Fruit fly (Drosophila melanogaster) whole organism, embryonic: ENCODE data around the gene Mlc-c.

Experiments
- Aef1 ChIP-seq: fragments of 200-800 bp; sonication (Bioruptor generic); IDR thresholded peaks from 3 replicates; pipeline ENCODE4 v1.3.6; 2022; ENCODE audit warnings: missing biosample characterization, missing genetic modification characterization
- C15 ChIP-seq: fragments of 200-800 bp; sonication (Bioruptor generic); IDR thresholded peaks from 3 replicates; pipeline ENCODE4 v1.3.6; 2022; ENCODE audit warnings: missing biosample characterization, missing genetic modification characterization
- CG10267 ChIP-seq: fragments of 200-800 bp; sonication (Bioruptor generic); optimal IDR thresholded peaks from 2 replicates; lab custom pipeline; 2018; ENCODE audit warnings: missing biosample characterization, mild to moderate bottlenecking, missing genetic modification characterization, moderate library complexity
- CG10274 ChIP-seq: fragments of 200-800 bp; sonication (Bioruptor generic); optimal IDR thresholded peaks from 3 replicates; lab custom pipeline; 2017; ENCODE audit warnings: missing biosample characterization, mild to moderate bottlenecking, missing genetic modification characterization
- CG10431 ChIP-seq: fragments of 200-800 bp; sonication (Bioruptor generic); optimal IDR thresholded peaks from 3 replicates; lab custom pipeline; 2018; ENCODE audit warnings: missing biosample characterization, mild to moderate bottlenecking, missing genetic modification characterization
- CG11085 ChIP-seq: fragments of 200-800 bp; sonication (Bioruptor generic); IDR thresholded peaks from 2 replicates; pipeline ENCODE4 v1.3.6; 2022; ENCODE audit warnings: missing biosample characterization, missing genetic modification characterization
- CG12071 ChIP-seq: fragments of 200-800 bp; sonication (Bioruptor generic); optimal IDR thresholded peaks from 3 replicates; lab custom pipeline; 2018; ENCODE audit warnings: missing biosample characterization, mild to moderate bottlenecking, missing genetic modification characterization
- CG13123 ChIP-seq: fragments of 200-800 bp; sonication (Bioruptor generic); optimal IDR thresholded peaks from 2 replicates; lab custom pipeline; 2016; ENCODE audit warnings: missing biosample characterization, missing genetic modification characterization
- CG13894 ChIP-seq: fragments of 200-800 bp; sonication (Bioruptor generic); optimal IDR thresholded peaks from 3 replicates; lab custom pipeline; 2018; ENCODE audit warnings: missing biosample characterization, mild to moderate bottlenecking, missing genetic modification characterization, moderate library complexity
- CG14667 ChIP-seq: fragments of 200-800 bp; sonication (Bioruptor generic); IDR thresholded peaks from 2 replicates; pipeline ENCODE4 v1.3.6; 2022; ENCODE audit warnings: missing biosample characterization, missing genetic modification characterization
- CG18476 ChIP-seq: fragments of 200-800 bp; sonication (Bioruptor generic); optimal IDR thresholded peaks from 2 replicates; lab custom pipeline; 2016; ENCODE audit warnings: missing biosample characterization, mild to moderate bottlenecking, missing genetic modification characterization
- CG30020 ChIP-seq: fragments of 200-800 bp; optimal IDR thresholded peaks from 2 replicates; lab custom pipeline; 2019; ENCODE audit warnings: missing biosample characterization, mild to moderate bottlenecking, missing genetic modification characterization, moderate library complexity
- CG3065 ChIP-seq: fragments of 200-800 bp; sonication (Bioruptor generic); optimal IDR thresholded peaks from 2 replicates; lab custom pipeline; 2016; ENCODE audit warnings: missing biosample characterization, missing genetic modification characterization
- CG31224 ChIP-seq: fragments of 200-800 bp; sonication (Bioruptor generic); IDR thresholded peaks from 2 replicates; pipeline ENCODE4 v1.3.6; 2022; ENCODE audit warnings: missing biosample characterization, missing genetic modification characterization
- CG31441 ChIP-seq: fragments of 200-800 bp; sonication (Bioruptor generic); IDR thresholded peaks from 2 replicates; pipeline ENCODE4 v1.3.6; 2022; ENCODE audit warnings: missing biosample characterization, missing genetic modification characterization
- CG3407 ChIP-seq: fragments of 200-800 bp; sonication (Bioruptor generic); optimal IDR thresholded peaks from 2 replicates; lab custom pipeline; 2018; ENCODE audit warnings: missing biosample characterization, mild to moderate bottlenecking, missing genetic modification characterization
- CG4707 ChIP-seq: fragments of 200-800 bp; sonication (Bioruptor generic); optimal IDR thresholded peaks from 2 replicates; lab custom pipeline; 2018; ENCODE audit warnings: missing biosample characterization, mild to moderate bottlenecking, missing genetic modification characterization, moderate library complexity
- CG4730 ChIP-seq: fragments of 200-800 bp; sonication (Bioruptor generic); IDR thresholded peaks from 2 replicates; pipeline ENCODE4 v1.3.6; 2022; ENCODE audit warnings: missing biosample characterization, missing genetic modification characterization
- CG4854 ChIP-seq: fragments of 200-800 bp; sonication (Bioruptor generic); optimal IDR thresholded peaks from 2 replicates; lab custom pipeline; 2016; ENCODE audit warnings: missing biosample characterization, missing genetic modification characterization, inconsistent platforms
- CG6654 ChIP-seq: fragments of 200-800 bp; sonication (Bioruptor generic); optimal IDR thresholded peaks from 2 replicates; lab custom pipeline; 2017; ENCODE audit warnings: missing biosample characterization, mild to moderate bottlenecking, missing genetic modification characterization
- CG9609 ChIP-seq: fragments of 200-800 bp; sonication (Bioruptor generic); optimal IDR thresholded peaks from 3 replicates; lab custom pipeline; 2016; ENCODE audit warnings: missing biosample characterization, missing genetic modification characterization
- CG9797 ChIP-seq: fragments of 200-800 bp; sonication (Bioruptor generic); optimal IDR thresholded peaks from 3 replicates; lab custom pipeline; 2018; ENCODE audit warnings: missing biosample characterization, mild to moderate bottlenecking, missing genetic modification characterization
- Doc3 ChIP-seq: fragments of 200-800 bp; sonication (Bioruptor generic); IDR thresholded peaks from 3 replicates; pipeline ENCODE4 v1.3.6; 2022; ENCODE audit warnings: missing biosample characterization, missing genetic modification characterization; ENCODE audit not compliant: partially characterized antibody
- Ets97D ChIP-seq: fragments of 200-800 bp; sonication (Bioruptor generic); optimal IDR thresholded peaks from 3 replicates; lab custom pipeline; 2016; ENCODE audit warnings: missing biosample characterization, missing genetic modification characterization
- Jarid2 ChIP-seq: fragments of 200-800 bp; sonication (Bioruptor generic); optimal IDR thresholded peaks from 3 replicates; lab custom pipeline; 2017; ENCODE audit warnings: mild to moderate bottlenecking, missing biosample characterization, missing genetic modification reagents, missing genetic modification characterization
- Med ChIP-seq: fragments of 200-800 bp; sonication (Bioruptor generic); peaks from one replicate; lab custom pipeline; 2016; ENCODE audit warnings: missing biosample characterization, missing genetic modification characterization, mild to moderate bottlenecking, inconsistent platforms, moderate library complexity
- Spps ChIP-seq: fragments of 200-800 bp; sonication (Bioruptor generic); optimal IDR thresholded peaks from 2 replicates; lab custom pipeline; 2018; ENCODE audit warnings: missing biosample characterization, mild to moderate bottlenecking, missing genetic modification characterization
- Ssrp ChIP-seq: fragments of 200-800 bp; sonication (Bioruptor generic); optimal IDR thresholded peaks from 2 replicates; lab custom pipeline; 2018; ENCODE audit warnings: missing biosample characterization, mild to moderate bottlenecking, missing genetic modification characterization, moderate library complexity
- Trl ChIP-seq, 3 experiments: fragments of >200 bp in 2 of 3; fragments of 200-800 bp in 1 of 3; sonication (Bioruptor generic) in 1 of 3; optimal IDR thresholded peaks; 2 replicates in 1 of 3; 3 replicates in 2 of 3; lab custom pipeline; 2016 to 2017; ENCODE audit warnings: missing biosample characterization in 1 of 3, missing genetic modification characterization in 1 of 3
- Xrp1 ChIP-seq: fragments of 200-800 bp; sonication (Bioruptor generic); IDR thresholded peaks from 2 replicates; pipeline ENCODE4 v1.3.6; 2022; ENCODE audit warnings: missing biosample characterization, missing genetic modification characterization
- az2 ChIP-seq: fragments of 200-800 bp; sonication (Bioruptor generic); optimal IDR thresholded peaks from 3 replicates; lab custom pipeline; 2016; ENCODE audit warnings: missing biosample characterization, missing genetic modification characterization
- caup ChIP-seq: fragments of 200-800 bp; sonication (Bioruptor generic); optimal IDR thresholded peaks from 3 replicates; lab custom pipeline; 2017; ENCODE audit warnings: missing biosample characterization, mild to moderate bottlenecking, missing genetic modification characterization, moderate library complexity; ENCODE audit not compliant: severe bottlenecking
- chm ChIP-seq: fragments of 200-800 bp; sonication (Bioruptor generic); IDR thresholded peaks from 2 replicates; pipeline ENCODE4 v1.3.6; 2022; ENCODE audit warnings: missing biosample characterization, missing genetic modification characterization
- crc ChIP-seq: fragments of 200-800 bp; sonication (Bioruptor generic); optimal IDR thresholded peaks from 2 replicates; lab custom pipeline; 2016; ENCODE audit warnings: missing biosample characterization, missing genetic modification characterization
- exex ChIP-seq: fragments of 200-800 bp; sonication (Bioruptor generic); optimal IDR thresholded peaks from 4 replicates; lab custom pipeline; 2018; ENCODE audit warnings: missing biosample characterization, mild to moderate bottlenecking, missing genetic modification characterization, moderate library complexity
- hb ChIP-seq: fragments of 200-800 bp; sonication (Bioruptor generic); IDR thresholded peaks from 3 replicates; pipeline ENCODE4 v1.3.6; 2022; ENCODE audit warnings: missing biosample characterization, missing genetic modification characterization; ENCODE audit not compliant: partially characterized antibody
- hbn ChIP-seq: fragments of 200-800 bp; sonication (Bioruptor generic); IDR thresholded peaks from 2 replicates; pipeline ENCODE4 v1.3.6; 2022; ENCODE audit warnings: missing biosample characterization, missing genetic modification characterization; ENCODE audit not compliant: partially characterized antibody
- her ChIP-seq: fragments of 200-800 bp; sonication (Bioruptor generic); optimal IDR thresholded peaks from 2 replicates; lab custom pipeline; 2016; ENCODE audit warnings: missing biosample characterization, missing genetic modification characterization
- jing ChIP-seq: fragments of 200-800 bp; sonication (Bioruptor generic); optimal IDR thresholded peaks from 2 replicates; lab custom pipeline; 2018; ENCODE audit warnings: missing biosample characterization, mild to moderate bottlenecking, missing genetic modification characterization
- lmd ChIP-seq: fragments of 200-800 bp; sonication (Bioruptor generic); IDR thresholded peaks from 2 replicates; pipeline ENCODE4 v1.3.6; 2022; ENCODE audit warnings: missing biosample characterization, missing genetic modification characterization
- nerfin-2 ChIP-seq: fragments of 200-800 bp; sonication (Bioruptor generic); IDR thresholded peaks from 2 replicates; pipeline ENCODE4 v1.3.6; 2022; ENCODE audit warnings: missing biosample characterization, missing genetic modification characterization; ENCODE audit not compliant: partially characterized antibody
- oc ChIP-seq: fragments of 200-800 bp; sonication (Bioruptor generic); optimal IDR thresholded peaks from 2 replicates; lab custom pipeline; 2018; ENCODE audit warnings: missing biosample characterization, mild to moderate bottlenecking, missing genetic modification characterization, moderate library complexity
- otp ChIP-seq: fragments of 200-800 bp; sonication (Bioruptor generic); IDR thresholded peaks from 3 replicates; pipeline ENCODE4, ENCODE4 v1.3.6; 2022; ENCODE audit warnings: missing biosample characterization, missing genetic modification characterization
- pb ChIP-seq: fragments of 200-800 bp; sonication (Bioruptor generic); optimal IDR thresholded peaks from 3 replicates; lab custom pipeline; 2016; ENCODE audit warnings: missing biosample characterization, missing genetic modification characterization
- schlank ChIP-seq: fragments of 200-800 bp; sonication (Bioruptor generic); optimal IDR thresholded peaks from 2 replicates; lab custom pipeline; 2018; ENCODE audit warnings: missing biosample characterization, mild to moderate bottlenecking, missing genetic modification characterization
- sim ChIP-seq: fragments of 200-800 bp; sonication (Bioruptor generic); IDR thresholded peaks from 2 replicates; pipeline ENCODE4 v1.3.6; 2022; ENCODE audit warnings: missing biosample characterization, missing genetic modification characterization
- tx ChIP-seq: fragments of 200-800 bp; sonication (Bioruptor generic); optimal IDR thresholded peaks from 2 replicates; lab custom pipeline; 2016; ENCODE audit warnings: missing biosample characterization, missing genetic modification characterization
- vnd ChIP-seq: fragments of 200-800 bp; sonication (Bioruptor generic); IDR thresholded peaks from 3 replicates; pipeline ENCODE4 v1.3.6; 2022; ENCODE audit warnings: missing biosample characterization, missing genetic modification characterization; ENCODE audit not compliant: partially characterized antibody
- zfh1 ChIP-seq: fragments of 200-800 bp; sonication (Bioruptor generic); IDR thresholded peaks from 3 replicates; pipeline ENCODE4 v1.3.6; 2022; ENCODE audit warnings: missing biosample characterization, missing genetic modification characterization

Gene Mlc-c

DNA sequence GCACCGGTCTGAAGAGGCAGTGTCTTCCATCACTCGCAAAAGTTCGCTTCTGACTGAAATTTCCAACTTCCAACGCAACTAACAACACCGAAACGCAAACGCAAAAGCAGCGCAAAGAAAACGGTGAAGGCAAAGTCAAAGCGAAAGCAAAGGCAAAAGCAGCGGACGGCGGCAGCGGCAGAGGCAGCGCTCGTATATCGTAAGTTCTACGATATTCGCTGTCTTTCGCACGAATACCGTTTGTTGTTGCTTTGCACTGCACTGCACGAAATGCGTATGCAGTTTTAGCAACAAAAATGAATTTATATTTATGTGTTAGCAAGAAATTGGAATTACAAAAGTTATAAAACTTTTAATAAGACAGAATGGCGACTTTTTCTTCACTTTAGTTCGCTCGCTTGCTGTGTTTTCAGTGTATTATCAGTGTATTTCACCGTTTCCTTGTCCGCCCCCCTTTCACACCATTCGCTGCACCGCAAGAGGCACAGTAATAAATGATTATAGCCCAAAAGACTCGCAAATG lies 26.2 kb upstream of the Mlc-c start, which contains the start of gene OtopLa (continued):
- TF ChIP-seq caup (GFP tag; lab: Kevin White, UChicago): peak; percentile 78
- peak; percentile 90 for TF ChIP-seq CG31441 (GFP tag; lab: Robert Waterston, UW)
- peak; percentile 56 for TF ChIP-seq Ets97D (GFP tag; lab: Kevin White, UChicago)
- TF ChIP-seq CG10431: peak; percentile 50
- TF ChIP-seq sim (GFP tag; lab: Robert Waterston, UW): peak; percentile 67; the same call in 1 of the 2 replicates
- TF ChIP-seq CG9609 (GFP tag; lab: Kevin White, UChicago): peak; percentile 71
- peak; percentile 84 for TF ChIP-seq oc (tag; lab: Kevin White, UChicago)
- peak; percentile 8 for TF ChIP-seq CG30020 (tag; lab: Kevin White, UChicago)
- TF ChIP-seq CG14667 (GFP tag; lab: Robert Waterston, UW): peak; percentile 85
- peak; percentile 40 for TF ChIP-seq CG13123 (GFP tag; lab: Kevin White, UChicago)
- TF ChIP-seq CG12071 (GFP tag; lab: Kevin White, UChicago): peak; percentile 74
- no peak for TF ChIP-seq Trl (optimal IDR thresholded peaks at IDR 0.05; lab: Kevin White, UChicago)
- peak; percentile 88 for TF ChIP-seq Trl (GFP tag; optimal IDR thresholded peaks at IDR 0.05; lab: Kevin White, UChicago)
- peak; percentile 68 for TF ChIP-seq CG18476 (GFP tag; lab: Kevin White, UChicago)
- peak; percentile 74 for TF ChIP-seq CG4707 (GFP tag; lab: Kevin White, UChicago)
- TF ChIP-seq exex: peak; percentile 18
- TF ChIP-seq Doc3 (GFP tag; lab: Robert Waterston, UW): no peak
- TF ChIP-seq lmd (GFP tag; lab: Robert Waterston, UW): peak; percentile 84
- peak; percentile 37; the same call in 1 of the 2 replicates for TF ChIP-seq CG11085 (GFP tag; lab: Robert Waterston, UW)
- TF ChIP-seq hb (GFP tag; lab: Robert Waterston, UW): no peak
- peak; percentile 41 for TF ChIP-seq Jarid2 (GFP tag; lab: Kevin White, UChicago)
- TF ChIP-seq C15 (GFP tag; lab: Robert Waterston, UW): no peak
- peak; percentile 87 for TF ChIP-seq Ssrp (tag; lab: Kevin White, UChicago)
- TF ChIP-seq CG4854: peak; percentile 69
- TF ChIP-seq CG6654 (GFP tag; lab: Kevin White, UChicago): peak; percentile 70
- peak; percentile 35 for TF ChIP-seq CG10274 (GFP tag; lab: Kevin White, UChicago)
- TF ChIP-seq vnd (GFP tag; lab: Robert Waterston, UW): no peak
- TF ChIP-seq schlank (tag; lab: Kevin White, UChicago): peak; percentile 26
- peak; percentile 97 for TF ChIP-seq Med (GFP tag; lab: Kevin White, UChicago)
- peak; percentile 52 for TF ChIP-seq jing (GFP tag; lab: Kevin White, UChicago)
- TF ChIP-seq CG13894 (tag; lab: Kevin White, UChicago): peak; percentile 54
- no peak for TF ChIP-seq nerfin-2
- TF ChIP-seq otp (GFP tag; lab: Robert Waterston, UW): peak; percentile 87
- peak; percentile 66 for TF ChIP-seq her (GFP tag; lab: Kevin White, UChicago)
- peak; percentile 92 for TF ChIP-seq Xrp1
- TF ChIP-seq CG3407 (GFP tag; lab: Kevin White, UChicago): peak; percentile 80
- TF ChIP-seq az2 (GFP tag; lab: Kevin White, UChicago): peak; percentile 84
- TF ChIP-seq zfh1 (GFP tag; lab: Robert Waterston, UW): peak; percentile 93
- peak; percentile 69 for TF ChIP-seq Spps (tag; lab: Kevin White, UChicago)
- TF ChIP-seq CG3065: peak; percentile 34
- no peak for TF ChIP-seq hbn (GFP tag; lab: Robert Waterston, UW)
- no peak for TF ChIP-seq CG9797 (GFP tag; lab: Kevin White, UChicago)
- TF ChIP-seq crc (GFP tag; lab: Kevin White, UChicago): peak; percentile 72
- TF ChIP-seq CG10267 (tag; lab: Kevin White, UChicago): peak; percentile 74
- TF ChIP-seq tx (GFP tag; lab: Kevin White, UChicago): peak; percentile 67
- TF ChIP-seq CG4730 (GFP tag; lab: Robert Waterston, UW): peak; percentile 72
- peak; percentile 77 for TF ChIP-seq pb
- peak; percentile 86 for TF ChIP-seq chm (GFP tag; lab: Robert Waterston, UW)
- peak; percentile 58; the same call in 1 of the 2 replicates for TF ChIP-seq CG31224
- peak; percentile 75 for TF ChIP-seq Aef1 (GFP tag; lab: Robert Waterston, UW)
